Fruit fly (Drosophila melanogaster) whole organism, embryonic: ENCODE data around the gene CG5592.
A peak's percentile ranks its signal among the peaks of the same experiment; 100 is the strongest.

Experiments
- Atf3 ChIP-seq: fragments of 200-800 bp; sonication (Bioruptor generic); optimal IDR thresholded peaks from 3 replicates; lab custom pipeline; 2016; ENCODE audit warnings: missing biosample characterization, missing genetic modification characterization
- B-H1 ChIP-seq: fragments of 200-800 bp; sonication (Bioruptor generic); IDR thresholded peaks from 3 replicates; pipeline ENCODE4 v1.3.6; 2022; ENCODE audit warnings: missing biosample characterization, missing genetic modification characterization
- CG10959 ChIP-seq: fragments of 200-800 bp; sonication (Bioruptor generic); IDR thresholded peaks from 2 replicates; pipeline ENCODE4 v1.3.6; 2022; ENCODE audit warnings: missing biosample characterization, missing genetic modification characterization
- CG11504 ChIP-seq: fragments of 200-800 bp; sonication (Bioruptor generic); optimal IDR thresholded peaks from 3 replicates; lab custom pipeline; 2019; ENCODE audit warnings: missing biosample characterization, mild to moderate bottlenecking, missing genetic modification characterization, moderate library complexity
- CG12236 ChIP-seq: fragments of 200-800 bp; sonication (Bioruptor generic); optimal IDR thresholded peaks from 2 replicates; lab custom pipeline; 2016; ENCODE audit warnings: missing biosample characterization, missing genetic modification characterization
- CG12659 ChIP-seq: fragments of 200-800 bp; sonication (Bioruptor generic); optimal IDR thresholded peaks from 3 replicates; lab custom pipeline; 2017; ENCODE audit warnings: mild to moderate bottlenecking, missing biosample characterization, missing genetic modification reagents, missing genetic modification characterization
- CG14710 ChIP-seq: fragments of 200-800 bp; sonication (Bioruptor generic); optimal IDR thresholded peaks from 3 replicates; lab custom pipeline; 2019; ENCODE audit warnings: missing biosample characterization, mild to moderate bottlenecking, missing genetic modification characterization, moderate library complexity
- CG1602 ChIP-seq: fragments of 200-800 bp; sonication (Bioruptor generic); optimal IDR thresholded peaks from 3 replicates; lab custom pipeline; 2016; ENCODE audit warnings: missing biosample characterization, missing genetic modification characterization
- CG16815 ChIP-seq: fragments of 200-800 bp; sonication (Bioruptor generic); optimal IDR thresholded peaks from 3 replicates; lab custom pipeline; 2017; ENCODE audit warnings: missing biosample characterization, mild to moderate bottlenecking, missing genetic modification characterization
- CG17361 ChIP-seq: fragments of 200-800 bp; sonication (Bioruptor generic); IDR thresholded peaks from 3 replicates; pipeline ENCODE4 v1.3.6; 2022; ENCODE audit warnings: missing biosample characterization, missing genetic modification characterization
- CG17802 ChIP-seq: fragments of 200-800 bp; sonication (Bioruptor generic); optimal IDR thresholded peaks from 2 replicates; lab custom pipeline; 2018; ENCODE audit warnings: missing biosample characterization, mild to moderate bottlenecking, missing genetic modification characterization, moderate library complexity
- CG17829 ChIP-seq: fragments of 200-800 bp; optimal IDR thresholded peaks from 2 replicates; lab custom pipeline; 2019; ENCODE audit warnings: missing biosample characterization, mild to moderate bottlenecking, missing genetic modification characterization, moderate library complexity
- CG18764 ChIP-seq: fragments of 200-800 bp; sonication (Bioruptor generic); optimal IDR thresholded peaks from 3 replicates; lab custom pipeline; 2016; ENCODE audit warnings: missing biosample characterization, missing genetic modification characterization
- CG31388 ChIP-seq: fragments of 200-800 bp; sonication (Bioruptor generic); optimal IDR thresholded peaks from 2 replicates; lab custom pipeline; 2016; ENCODE audit warnings: missing biosample characterization, missing genetic modification characterization
- CG6791 ChIP-seq: fragments of 200-800 bp; sonication (Bioruptor generic); IDR thresholded peaks from 3 replicates; pipeline ENCODE4 v1.3.6; 2022; ENCODE audit warnings: missing biosample characterization, missing genetic modification characterization; ENCODE audit not compliant: partially characterized antibody
- CG8290 ChIP-seq, 3 experiments: fragments of 200-800 bp; sonication (Bioruptor generic); optimal IDR thresholded peaks; 2 replicates each; lab custom pipeline; 2016 to 2019; ENCODE audit warnings: missing biosample characterization in 3 of 3, missing genetic modification characterization in 3 of 3, mild to moderate bottlenecking in 2 of 3, moderate library complexity in 1 of 3
- CG8478 ChIP-seq: fragments of >200 bp; optimal IDR thresholded peaks from 2 replicates; lab custom pipeline; 2018
- D19A ChIP-seq: fragments of 200-800 bp; optimal IDR thresholded peaks from 3 replicates; lab custom pipeline; 2019; ENCODE audit warnings: missing biosample characterization, mild to moderate bottlenecking, missing genetic modification characterization, moderate library complexity
- Dip2 ChIP-seq: fragments of 200-800 bp; sonication (Bioruptor generic); IDR thresholded peaks from 2 replicates; pipeline ENCODE4 v1.3.6; 2022; ENCODE audit warnings: missing biosample characterization, missing genetic modification characterization
- Elba2 ChIP-seq: fragments of 200-800 bp; sonication (Bioruptor generic); optimal IDR thresholded peaks from 3 replicates; lab custom pipeline; 2016; ENCODE audit warnings: missing biosample characterization, missing genetic modification characterization
- HLHmδ ChIP-seq: fragments of 200-800 bp; sonication (Bioruptor generic); optimal IDR thresholded peaks from 2 replicates; lab custom pipeline; 2018; ENCODE audit warnings: missing biosample characterization, mild to moderate bottlenecking, missing genetic modification characterization, moderate library complexity
- HmgD ChIP-seq: fragments of 200-800 bp; sonication (Bioruptor generic); optimal IDR thresholded peaks from 3 replicates; lab custom pipeline; 2016; ENCODE audit warnings: missing biosample characterization, missing genetic modification characterization
- Hr51 ChIP-seq, 2 experiments: fragments of 200-800 bp; sonication (Bioruptor generic); optimal IDR thresholded peaks; 2 replicates in 1 of 2; 3 replicates in 1 of 2; lab custom pipeline; 2016 to 2018; ENCODE audit warnings: missing biosample characterization in 2 of 2, missing genetic modification characterization in 2 of 2, mild to moderate bottlenecking in 1 of 2, moderate library complexity in 1 of 2
- NK7.1 ChIP-seq: fragments of 200-800 bp; sonication (Bioruptor generic); optimal IDR thresholded peaks from 3 replicates; lab custom pipeline; 2016; ENCODE audit warnings: missing biosample characterization, missing genetic modification characterization
- Nf-YA ChIP-seq: fragments of 200-800 bp; sonication (Bioruptor generic); IDR thresholded peaks from 2 replicates; pipeline ENCODE4 v1.3.6; 2022; ENCODE audit warnings: missing biosample characterization, missing genetic modification characterization
- Nf-YB ChIP-seq: fragments of 200-800 bp; sonication (Bioruptor generic); optimal IDR thresholded peaks from 3 replicates; lab custom pipeline; 2019; ENCODE audit warnings: missing biosample characterization, mild to moderate bottlenecking, missing genetic modification characterization, moderate library complexity
- TFAM ChIP-seq: fragments of 200-800 bp; sonication (Bioruptor generic); optimal IDR thresholded peaks from 2 replicates; lab custom pipeline; 2017; ENCODE audit warnings: missing biosample characterization, missing genetic modification characterization, inconsistent platforms
- Taf1 ChIP-seq: fragments of 200-800 bp; sonication (Bioruptor generic); IDR thresholded peaks from 2 replicates; pipeline ENCODE4 v1.3.6; 2022; ENCODE audit warnings: missing biosample characterization, missing genetic modification characterization
- ap ChIP-seq: fragments of 200-800 bp; sonication (Bioruptor generic); IDR thresholded peaks from 2 replicates; pipeline ENCODE4 v1.3.6; 2022; ENCODE audit warnings: missing biosample characterization, missing genetic modification characterization
- ash1 ChIP-seq: fragments of 200-800 bp; sonication (Bioruptor generic); optimal IDR thresholded peaks from 2 replicates; lab custom pipeline; 2018; ENCODE audit warnings: missing biosample characterization, mild to moderate bottlenecking, missing genetic modification characterization
- bab2 ChIP-seq: fragments of 200-800 bp; sonication (Bioruptor generic); optimal IDR thresholded peaks from 2 replicates; lab custom pipeline; 2016; ENCODE audit warnings: missing biosample characterization, missing genetic modification characterization
- bbx ChIP-seq: fragments of 200-800 bp; sonication (Bioruptor generic); IDR thresholded peaks from 2 replicates; pipeline ENCODE4 v1.3.6; 2022; ENCODE audit warnings: missing biosample characterization, missing genetic modification characterization; ENCODE audit not compliant: partially characterized antibody
- bigmax ChIP-seq: fragments of 200-800 bp; sonication (Bioruptor generic); optimal IDR thresholded peaks from 2 replicates; lab custom pipeline; 2018; ENCODE audit warnings: missing biosample characterization, mild to moderate bottlenecking, missing genetic modification characterization
- chinmo ChIP-seq: fragments of 200-800 bp; sonication (Bioruptor generic); IDR thresholded peaks from 4 replicates; pipeline ENCODE4 v1.3.6; 2022; ENCODE audit warnings: missing biosample characterization, missing genetic modification characterization; ENCODE audit not compliant: partially characterized antibody
- chm ChIP-seq: fragments of 200-800 bp; sonication (Bioruptor generic); IDR thresholded peaks from 2 replicates; pipeline ENCODE4 v1.3.6; 2022; ENCODE audit warnings: missing biosample characterization, missing genetic modification characterization
- crol ChIP-seq: fragments of 200-800 bp; sonication (Bioruptor generic); IDR thresholded peaks from 2 replicates; pipeline ENCODE4 v1.3.6; 2022; ENCODE audit warnings: missing biosample characterization, missing genetic modification characterization
- dan ChIP-seq: fragments of 200-800 bp; sonication (Bioruptor generic); IDR thresholded peaks from 2 replicates; pipeline ENCODE4 v1.3.6; 2022; ENCODE audit warnings: missing biosample characterization, missing genetic modification characterization
- dati ChIP-seq: fragments of 200-800 bp; sonication (Bioruptor generic); IDR thresholded peaks from 2 replicates; pipeline ENCODE4 v1.3.6; 2022; ENCODE audit warnings: missing biosample characterization, missing genetic modification characterization
- ems ChIP-seq: fragments of 200-800 bp; sonication (Bioruptor generic); optimal IDR thresholded peaks from 3 replicates; lab custom pipeline; 2016; ENCODE audit warnings: missing biosample characterization, missing genetic modification characterization
- esg ChIP-seq: fragments of 200-800 bp; sonication (Bioruptor generic); conservative IDR thresholded peaks from 2 replicates; pipeline ENCODE4 v1.3.6; 2022; ENCODE audit warnings: missing biosample characterization, missing genetic modification characterization
- gcm2 ChIP-seq: fragments of 200-800 bp; sonication (Bioruptor generic); optimal IDR thresholded peaks from 2 replicates; lab custom pipeline; 2016; ENCODE audit warnings: missing biosample characterization, missing genetic modification characterization
- h ChIP-seq: fragments of >200 bp; optimal IDR thresholded peaks from 2 replicates; lab custom pipeline; 2017
- odd ChIP-seq: fragments of 200-800 bp; sonication (Bioruptor generic); optimal IDR thresholded peaks from 2 replicates; lab custom pipeline; 2017; ENCODE audit warnings: missing biosample characterization, mild to moderate bottlenecking, missing genetic modification characterization
- pho ChIP-seq: fragments of 200-800 bp; sonication (Bioruptor generic); optimal IDR thresholded peaks from 2 replicates; lab custom pipeline; 2016; ENCODE audit warnings: missing biosample characterization, missing genetic modification characterization
- phol ChIP-seq: fragments of 200-800 bp; sonication (Bioruptor generic); optimal IDR thresholded peaks from 3 replicates; lab custom pipeline; 2018; ENCODE audit warnings: missing biosample characterization, mild to moderate bottlenecking, missing genetic modification characterization, moderate library complexity
- run ChIP-seq: fragments of 200-800 bp; sonication (Bioruptor generic); optimal IDR thresholded peaks from 3 replicates; lab custom pipeline; 2018; ENCODE audit warnings: missing biosample characterization, mild to moderate bottlenecking, missing genetic modification characterization
- scrt ChIP-seq: fragments of 200-800 bp; sonication (Bioruptor generic); optimal IDR thresholded peaks from 2 replicates; lab custom pipeline; 2018; ENCODE audit warnings: missing biosample characterization, mild to moderate bottlenecking, missing genetic modification characterization, moderate library complexity
- seq ChIP-seq: fragments of 200-800 bp; sonication (Bioruptor generic); IDR thresholded peaks from 2 replicates; pipeline ENCODE4 v1.3.6; 2022; ENCODE audit warnings: missing biosample characterization, missing genetic modification characterization
- wor ChIP-seq: fragments of 200-800 bp; sonication (Bioruptor generic); IDR thresholded peaks from 2 replicates; pipeline ENCODE4 v1.3.6; 2022; ENCODE audit warnings: missing biosample characterization, missing genetic modification characterization

The CG5592 gene

dm6 chr3L:5926015-5926988, 28.9 kb downstream of the CG5592 start (continued):
- TF ChIP-seq CG8478: peak; percentile 34
- TF ChIP-seq CG6791 (GFP tag; lab: Robert Waterston, UW): no peak
- TF ChIP-seq Hr51 (GFP tag; optimal IDR thresholded peaks at IDR 0.05; lab: Kevin White, UChicago): peak in 1 of 2 experiments; percentile 76
- TF ChIP-seq dan (GFP tag; lab: Robert Waterston, UW): no peak
- no peak for TF ChIP-seq CG8290 (GFP tag; optimal IDR thresholded peaks at IDR 0.05; lab: Kevin White, UChicago)
- no peak for TF ChIP-seq CG8290 (tag; optimal IDR thresholded peaks at IDR 0.05; lab: Kevin White, UChicago)
- TF ChIP-seq D19A (tag; lab: Kevin White, UChicago): peak; percentile 17
- TF ChIP-seq wor (GFP tag; lab: Robert Waterston, UW): peak; percentile 33; the same call in 1 of the 2 replicates
- no peak for TF ChIP-seq HmgD (GFP tag; lab: Kevin White, UChicago)
- TF ChIP-seq ash1 (GFP tag; lab: Kevin White, UChicago): no peak
- no peak for TF ChIP-seq pho (GFP tag; lab: Kevin White, UChicago)
- TF ChIP-seq chm (GFP tag; lab: Robert Waterston, UW): no peak
- no peak for TF ChIP-seq Dip2 (GFP tag; lab: Robert Waterston, UW)
- TF ChIP-seq CG12236 (GFP tag; lab: Kevin White, UChicago): peak; percentile 5
- no peak for TF ChIP-seq Atf3 (GFP tag; lab: Kevin White, UChicago)
- TF ChIP-seq NK7.1 (GFP tag; lab: Kevin White, UChicago): no peak
- 0 out of 2 replicates have a peak, but pooled peaks have one; percentile 38 for TF ChIP-seq seq (GFP tag; lab: Robert Waterston, UW)
- TF ChIP-seq ems: peak; percentile 15
- TF ChIP-seq chinmo (GFP tag; lab: Robert Waterston, UW): peak; percentile 76; the same call in 2 of the 4 replicates
- no peak for TF ChIP-seq CG17802 (tag; lab: Kevin White, UChicago)
- peak; percentile 5 for TF ChIP-seq HLHmδ (GFP tag; lab: Kevin White, UChicago)
- TF ChIP-seq CG12659 (GFP tag; lab: Kevin White, UChicago): peak; percentile 40
- TF ChIP-seq h (lab: Kevin White, UChicago): no peak
- TF ChIP-seq bab2 (GFP tag; lab: Kevin White, UChicago): peak; percentile 36
- TF ChIP-seq bigmax: no peak
- TF ChIP-seq gcm2 (GFP tag; lab: Kevin White, UChicago): no peak
- peak; percentile 24; the same call in 1 of the 2 replicates for TF ChIP-seq bbx (GFP tag; lab: Robert Waterston, UW)
- peak; percentile 67 for TF ChIP-seq CG17361 (GFP tag; lab: Robert Waterston, UW)
- peak; percentile 39; the same call in 1 of the 3 replicates for TF ChIP-seq B-H1
- peak; percentile 33 for TF ChIP-seq phol (tag; lab: Kevin White, UChicago)
- no peak for TF ChIP-seq run (tag; lab: Kevin White, UChicago)
- peak; percentile 30 for TF ChIP-seq CG1602
- peak; percentile 66 for TF ChIP-seq CG11504 (tag; lab: Kevin White, UChicago)
- no peak for TF ChIP-seq Elba2 (GFP tag; lab: Kevin White, UChicago)
- TF ChIP-seq scrt (GFP tag; lab: Kevin White, UChicago): no peak
- no peak for TF ChIP-seq Taf1 (GFP tag; lab: Robert Waterston, UW)
- TF ChIP-seq Nf-YA (GFP tag; lab: Robert Waterston, UW): no peak
- TF ChIP-seq CG18764 (GFP tag; lab: Kevin White, UChicago): no peak
- no peak for TF ChIP-seq CG10959
- TF ChIP-seq TFAM (GFP tag; lab: Kevin White, UChicago): no peak
- no peak for TF ChIP-seq ap
- peak; percentile 32; the same call in 1 of the 2 replicates for TF ChIP-seq esg (GFP tag; lab: Robert Waterston, UW)
- peak; percentile 17 for TF ChIP-seq Nf-YB (GFP tag; lab: Kevin White, UChicago)
- no peak for TF ChIP-seq CG31388
- TF ChIP-seq dati: no peak
- peak; percentile 28 for TF ChIP-seq CG17829 (tag; lab: Kevin White, UChicago)
- TF ChIP-seq crol (GFP tag; lab: Robert Waterston, UW): no peak
- no peak for TF ChIP-seq CG14710 (tag; lab: Kevin White, UChicago)
- TF ChIP-seq CG16815 (GFP tag; lab: Kevin White, UChicago): no peak
- TF ChIP-seq odd (GFP tag; lab: Kevin White, UChicago): no peak
